Worm (Caenorhabditis elegans) whole organism, L3 larva: Measurements from ENCODE around the gene srh-222.

Experiments used
- R02D3.7 ChIP-seq: fragments of 150-350 bp; optimal IDR thresholded peaks from 2 replicates; lab custom pipeline; 2014; ENCODE audit warnings: missing biosample characterization, missing genetic modification characterization
- ZK546.5 ChIP-seq: sonication (generic microtip); optimal IDR thresholded peaks from 2 replicates; lab custom pipeline; 2017; ENCODE audit warnings: missing biosample characterization, missing genetic modification characterization
- ama-1 ChIP-seq: fragments of 150-350 bp; optimal IDR thresholded peaks from 2 replicates; lab custom pipeline; 2018
- ceh-28 ChIP-seq: fragments of 150-350 bp; optimal IDR thresholded peaks from 2 replicates; lab custom pipeline; 2014; ENCODE audit warnings: missing biosample characterization, missing genetic modification reagents, missing genetic modification characterization
- ceh-9 ChIP-seq: sonication (generic microtip); optimal IDR thresholded peaks from 2 replicates; lab custom pipeline; 2018; ENCODE audit warnings: missing biosample characterization, missing genetic modification characterization
- daf-12 ChIP-seq: fragments of 150-350 bp; optimal IDR thresholded peaks from 2 replicates; lab custom pipeline; 2014; ENCODE audit warnings: missing biosample characterization, missing genetic modification reagents, missing genetic modification characterization
- egl-27 ChIP-seq: sonication (generic microtip); optimal IDR thresholded peaks from 4 replicates; lab custom pipeline; 2017; ENCODE audit warnings: missing biosample characterization, missing genetic modification reagents, missing genetic modification characterization
- egl-5 ChIP-seq: fragments of 150-350 bp; optimal IDR thresholded peaks from 2 replicates; lab custom pipeline; 2017; ENCODE audit warnings: missing biosample characterization, missing genetic modification reagents, missing genetic modification characterization, inconsistent platforms
- elt-1 ChIP-seq: fragments of 150-350 bp; optimal IDR thresholded peaks from 2 replicates; lab custom pipeline; 2014; ENCODE audit warnings: missing biosample characterization, missing genetic modification characterization
- elt-2 ChIP-seq: sonication (generic microtip); optimal IDR thresholded peaks from 2 replicates; lab custom pipeline; 2016; ENCODE audit warnings: missing genetic modification reagents, mild to moderate bottlenecking, missing genetic modification characterization, missing compliant biosample characterization
- elt-3 ChIP-seq, 3 experiments: fragments of 150-350 bp in 1 of 3; sonication (generic microtip) in 2 of 3; optimal IDR thresholded peaks; 2 replicates in 2 of 3; 4 replicates in 1 of 3; lab custom pipeline; 2014 to 2017; ENCODE audit warnings: missing biosample characterization in 3 of 3, missing genetic modification characterization in 3 of 3
- eor-1 ChIP-seq, 2 experiments: fragments of 150-350 bp; optimal IDR thresholded peaks; 2 replicates each; lab custom pipeline; 2014 to 2018; ENCODE audit warnings: missing biosample characterization in 2 of 2, missing genetic modification characterization in 2 of 2
- fkh-10 ChIP-seq: sonication (generic microtip); optimal IDR thresholded peaks from 2 replicates; lab custom pipeline; 2017; ENCODE audit warnings: missing biosample characterization, missing genetic modification reagents, missing genetic modification characterization
- fkh-2 ChIP-seq: fragments of 150-350 bp; optimal IDR thresholded peaks from 2 replicates; lab custom pipeline; 2014; ENCODE audit warnings: missing biosample characterization, missing genetic modification reagents, missing genetic modification characterization
- fos-1 ChIP-seq: fragments of 150-350 bp; optimal IDR thresholded peaks from 2 replicates; lab custom pipeline; 2014; ENCODE audit warnings: missing biosample characterization, missing genetic modification characterization
- hmg-11 ChIP-seq: sonication (generic microtip); optimal IDR thresholded peaks from 2 replicates; lab custom pipeline; 2016; ENCODE audit warnings: missing genetic modification characterization, missing compliant biosample characterization
- jun-1 ChIP-seq: fragments of 150-350 bp; optimal IDR thresholded peaks from 2 replicates; lab custom pipeline; 2014; ENCODE audit warnings: missing biosample characterization, missing genetic modification reagents, missing genetic modification characterization
- lin-15B ChIP-seq: fragments of 150-350 bp; optimal IDR thresholded peaks from 2 replicates; lab custom pipeline; 2014; ENCODE audit warnings: missing biosample characterization, missing genetic modification characterization
- lin-39 ChIP-seq: fragments of 150-350 bp; optimal IDR thresholded peaks from 2 replicates; lab custom pipeline; 2018; ENCODE audit warnings: missing biosample characterization, missing genetic modification reagents, missing genetic modification characterization
- lsy-12 ChIP-seq: sonication (generic microtip); optimal IDR thresholded peaks from 2 replicates; lab custom pipeline; 2016; ENCODE audit warnings: mild to moderate bottlenecking, missing genetic modification characterization, missing compliant biosample characterization
- mdl-1 ChIP-seq: fragments of 150-350 bp; optimal IDR thresholded peaks from 2 replicates; lab custom pipeline; 2014; ENCODE audit warnings: missing biosample characterization, missing genetic modification characterization
- mml-1 ChIP-seq: fragments of 150-350 bp; sonication (generic microtip); optimal IDR thresholded peaks from 3 replicates; lab custom pipeline; 2014; ENCODE audit warnings: missing biosample characterization, missing genetic modification characterization
- nfya-1 ChIP-seq: sonication (generic microtip); optimal IDR thresholded peaks from 2 replicates; lab custom pipeline; 2017; ENCODE audit warnings: missing genetic modification characterization, mild to moderate bottlenecking, missing compliant biosample characterization, antibody characterized with exemption, moderate library complexity; ENCODE audit not compliant: insufficient read depth
- nhr-11 ChIP-seq: fragments of 150-350 bp; optimal IDR thresholded peaks from 2 replicates; lab custom pipeline; 2014; ENCODE audit warnings: missing biosample characterization, missing genetic modification characterization
- nhr-12 ChIP-seq: fragments of 150-350 bp; optimal IDR thresholded peaks from 2 replicates; lab custom pipeline; 2014; ENCODE audit warnings: missing biosample characterization, missing genetic modification characterization
- nhr-23 ChIP-seq: fragments of 150-350 bp; optimal IDR thresholded peaks from 2 replicates; lab custom pipeline; 2014; ENCODE audit warnings: missing biosample characterization, missing genetic modification reagents, missing genetic modification characterization
- nhr-237 ChIP-seq: fragments of 150-350 bp; optimal IDR thresholded peaks from 2 replicates; lab custom pipeline; 2014; ENCODE audit warnings: missing biosample characterization, missing genetic modification characterization
- nhr-25 ChIP-seq: sonication (generic microtip); optimal IDR thresholded peaks from 2 replicates; lab custom pipeline; 2017; ENCODE audit warnings: missing biosample characterization, missing genetic modification characterization
- nhr-28 ChIP-seq: fragments of 150-350 bp; optimal IDR thresholded peaks from 2 replicates; lab custom pipeline; 2014; ENCODE audit warnings: missing biosample characterization, missing genetic modification characterization
- nhr-43 ChIP-seq: sonication (generic microtip); optimal IDR thresholded peaks from 2 replicates; lab custom pipeline; 2016; ENCODE audit warnings: mild to moderate bottlenecking, missing genetic modification characterization, missing compliant biosample characterization; ENCODE audit not compliant: poor library complexity, severe bottlenecking
- nhr-67 ChIP-seq: fragments of 150-350 bp; optimal IDR thresholded peaks from 2 replicates; lab custom pipeline; 2014; ENCODE audit warnings: missing biosample characterization, missing genetic modification characterization
- nhr-76 ChIP-seq: fragments of 150-350 bp; sonication (generic microtip); optimal IDR thresholded peaks from 5 replicates; lab custom pipeline; 2014; ENCODE audit warnings: missing biosample characterization, missing genetic modification characterization
- nhr-77 ChIP-seq: fragments of 150-350 bp; optimal IDR thresholded peaks from 2 replicates; lab custom pipeline; 2014; ENCODE audit warnings: missing biosample characterization, missing genetic modification characterization
- pha-4 ChIP-seq: fragments of 150-350 bp; optimal IDR thresholded peaks from 2 replicates; lab custom pipeline; 2014; ENCODE audit warnings: missing biosample characterization, missing genetic modification reagents, missing genetic modification characterization
- pqm-1 ChIP-seq: fragments of 150-350 bp; optimal IDR thresholded peaks from 2 replicates; lab custom pipeline; 2017; ENCODE audit warnings: missing biosample characterization, missing genetic modification characterization, inconsistent platforms
- sea-2 ChIP-seq: fragments of 150-350 bp; sonication (generic microtip); optimal IDR thresholded peaks from 4 replicates; lab custom pipeline; 2014; ENCODE audit warnings: missing biosample characterization, missing genetic modification reagents, missing genetic modification characterization
- snpc-4 ChIP-seq: fragments of 150-350 bp; optimal IDR thresholded peaks from 2 replicates; lab custom pipeline; 2014; ENCODE audit warnings: missing biosample characterization, missing genetic modification characterization
- tbx-2 ChIP-seq: sonication (generic microtip); optimal IDR thresholded peaks from 2 replicates; lab custom pipeline; 2016; ENCODE audit warnings: mild to moderate bottlenecking, missing genetic modification characterization, missing compliant biosample characterization
- unc-39 ChIP-seq: sonication (generic microtip); optimal IDR thresholded peaks from 4 replicates; lab custom pipeline; 2017; ENCODE audit warnings: missing biosample characterization, missing genetic modification characterization
- unc-62 ChIP-seq: fragments of 150-350 bp; sonication (generic microtip); optimal IDR thresholded peaks from 4 replicates; lab custom pipeline; 2014; ENCODE audit warnings: missing biosample characterization, missing genetic modification reagents, missing genetic modification characterization
- zag-1 ChIP-seq: fragments of 150-350 bp; optimal IDR thresholded peaks from 2 replicates; lab custom pipeline; 2014; ENCODE audit warnings: missing biosample characterization, missing genetic modification characterization
- ztf-11 ChIP-seq: fragments of 150-350 bp; optimal IDR thresholded peaks from 2 replicates; lab custom pipeline; 2014; ENCODE audit warnings: missing biosample characterization, missing genetic modification characterization
- ztf-4 ChIP-seq: fragments of 150-350 bp; optimal IDR thresholded peaks from 2 replicates; lab custom pipeline; 2014; ENCODE audit warnings: missing biosample characterization, missing genetic modification characterization

Gene srh-222

DNA sequence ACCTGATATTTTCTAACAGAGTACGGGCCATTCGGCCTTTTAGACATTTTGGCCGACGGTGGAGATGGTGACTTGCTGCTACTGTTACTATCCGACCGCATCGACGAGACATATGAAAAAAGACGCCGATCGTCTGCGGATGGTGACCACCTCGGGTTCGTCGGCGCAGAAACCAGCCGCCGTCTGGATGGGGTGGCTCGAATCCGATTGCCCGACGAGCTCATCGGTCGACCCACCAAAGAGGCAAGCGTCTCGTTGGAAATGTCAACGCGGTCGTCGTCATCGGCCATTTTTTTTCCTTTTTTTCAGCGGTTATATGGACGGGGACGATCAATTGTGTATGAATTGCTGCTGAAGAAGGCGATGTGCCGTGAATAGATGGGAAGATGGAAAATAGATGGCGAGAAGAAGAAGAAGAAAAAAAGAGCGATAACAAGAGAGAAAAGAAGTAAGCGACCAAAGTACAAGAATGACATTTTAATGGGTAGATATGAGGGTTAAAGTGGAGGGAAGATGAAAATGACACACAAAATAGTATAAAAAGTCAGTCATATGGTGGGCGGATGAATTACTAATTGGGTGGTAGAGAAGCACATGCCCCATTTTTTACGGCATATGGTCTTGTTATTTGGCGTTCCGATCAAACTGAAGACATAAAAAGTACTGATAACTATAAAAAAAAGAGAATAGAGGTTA is 39.2 kb downstream of the srh-222 start:
- TF ChIP-seq ama-1 (lab: Kevin White, UChicago) (peak; percentile 11), nhr-28 (tag; lab: Kevin White, UChicago) (no peak), daf-12 (tag; lab: Kevin White, UChicago) (no peak), egl-5 (tag; lab: Kevin White, UChicago) (peak; percentile 33), elt-2 (tag; lab: Kevin White, UChicago) (peak; percentile 47)
- TF ChIP-seq, all 47 proteins: peak for 3

ce11 chrIV:4019836-4020235 is 40.2 kb downstream of the srh-222 start:
- no peak for TF ChIP-seq ceh-9
- TF ChIP-seq lsy-12: no peak
- peak; percentile 30 for TF ChIP-seq pqm-1
- peak; percentile 23 for TF ChIP-seq tbx-2 (tag; lab: Kevin White, UChicago)
- TF ChIP-seq zag-1 (tag; lab: Kevin White, UChicago): no peak
- peak; percentile 91 for TF ChIP-seq pha-4 (tag; lab: Kevin White, UChicago)
- TF ChIP-seq R02D3.7 (tag; lab: Kevin White, UChicago): no peak
- no peak for TF ChIP-seq eor-1 (tag; optimal IDR thresholded peaks at IDR 0.05; lab: Kevin White, UChicago)
- no peak for TF ChIP-seq ztf-4 (tag; lab: Kevin White, UChicago)
- TF ChIP-seq lin-15B: peak; percentile 51
- TF ChIP-seq nhr-76 (tag; lab: Kevin White, UChicago): peak; percentile 7
- peak; percentile 69 for TF ChIP-seq elt-2 (tag; lab: Kevin White, UChicago)
- peak; percentile 17 for TF ChIP-seq nhr-11
- TF ChIP-seq snpc-4: peak; percentile 43
- no peak for TF ChIP-seq fos-1 (tag; lab: Kevin White, UChicago)
- TF ChIP-seq mdl-1 (tag; lab: Kevin White, UChicago): peak; percentile 74
- peak; percentile 52 for TF ChIP-seq jun-1
- peak; percentile 86 for TF ChIP-seq lin-39
- no peak for TF ChIP-seq ztf-11 (tag; lab: Kevin White, UChicago)
- peak; percentile 55 for TF ChIP-seq ama-1 (lab: Kevin White, UChicago)
- peak; percentile 20 for TF ChIP-seq nhr-23 (tag; lab: Kevin White, UChicago)
- TF ChIP-seq ZK546.5: no peak
- TF ChIP-seq egl-5 (tag; lab: Kevin White, UChicago): peak; percentile 77
- no peak for TF ChIP-seq unc-62 (GFP tag; lab: Kevin White, UChicago)
- TF ChIP-seq nhr-25 (tag; lab: Kevin White, UChicago): peak; percentile 43
- TF ChIP-seq hmg-11 (tag; lab: Kevin White, UChicago): peak; percentile 95
- peak; percentile 86 for TF ChIP-seq nfya-1 (tag; lab: Kevin White, UChicago)

DNA sequence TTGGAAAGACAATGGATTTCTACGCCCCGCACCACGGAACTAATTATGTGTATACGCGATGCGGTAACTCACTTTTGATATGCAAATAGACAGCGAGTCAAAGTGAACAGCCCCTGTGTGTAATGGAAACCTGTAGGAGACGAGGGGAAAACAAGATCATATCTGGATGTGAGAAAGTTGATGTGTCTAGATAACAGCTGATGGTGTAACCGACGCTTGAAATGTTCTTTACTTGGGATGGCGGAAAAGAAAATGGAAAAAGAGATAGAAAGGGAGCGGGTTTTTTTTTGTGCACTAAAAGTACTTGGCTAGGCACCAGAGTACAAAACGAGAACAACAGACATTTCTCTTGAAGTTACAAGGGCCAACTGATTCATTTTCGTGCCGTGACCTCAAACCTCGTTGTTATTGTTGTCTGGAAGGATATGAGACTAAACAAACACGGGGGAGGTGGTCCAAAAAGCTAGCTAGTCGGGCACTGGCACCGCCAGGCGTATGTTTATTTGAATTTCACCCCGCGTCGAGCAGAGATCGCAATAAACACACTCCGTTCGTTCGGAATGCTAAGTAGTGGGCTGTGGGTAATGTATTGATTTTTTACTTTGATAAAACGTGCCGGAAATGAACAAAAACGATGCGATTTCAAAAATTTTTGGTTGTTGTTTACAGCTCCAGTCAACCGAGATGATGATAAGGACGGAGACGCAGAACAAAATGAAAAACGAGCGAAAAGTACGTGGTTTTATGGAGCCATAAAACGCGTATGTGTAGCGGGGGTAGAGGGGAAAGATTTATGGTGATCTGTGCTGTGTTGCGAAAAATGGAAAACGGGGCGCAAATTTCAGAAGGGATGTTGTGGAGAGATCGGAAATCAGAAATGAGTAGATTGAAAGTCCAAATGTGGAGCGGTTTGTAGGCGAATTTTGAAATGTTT is 42.5 kb downstream of the srh-222 start:
- TF ChIP-seq sea-2 (no peak), nhr-76 (tag; lab: Kevin White, UChicago) (no peak), lsy-12 (no peak), fkh-10 (GFP tag; lab: Kevin White, UChicago) (no peak), nhr-12 (tag; lab: Kevin White, UChicago) (no peak), nhr-77 (no peak), nhr-43 (tag; lab: Kevin White, UChicago) (peak; percentile 35), mml-1 (tag; lab: Kevin White, UChicago) (no peak), ztf-4 (tag; lab: Kevin White, UChicago) (no peak), unc-39 (tag; lab: Kevin White, UChicago) (no peak), nhr-67 (no peak), nhr-237 (tag; lab: Kevin White, UChicago) (no peak), daf-12 (tag; lab: Kevin White, UChicago) (no peak), elt-1 (tag; lab: Kevin White, UChicago) (peak; percentile 41), nfya-1 (tag; lab: Kevin White, UChicago) (peak; percentile 40), elt-3 (tag; optimal IDR thresholded peaks at IDR 0.05; lab: Kevin White, UChicago) (no peak), elt-2 (tag; lab: Kevin White, UChicago) (peak; percentile 75), eor-1 (tag; optimal IDR thresholded peaks at IDR 0.05; lab: Kevin White, UChicago) (no peak), pha-4 (tag; lab: Kevin White, UChicago) (peak; percentile 58), ZK546.5 (no peak), lin-39 (peak; percentile 67), nhr-23 (tag; lab: Kevin White, UChicago) (peak; percentile 16), egl-27 (tag; lab: Kevin White, UChicago) (no peak), egl-5 (tag; lab: Kevin White, UChicago) (peak; percentile 89), hmg-11 (tag; lab: Kevin White, UChicago) (no peak), zag-1 (tag; lab: Kevin White, UChicago) (no peak), fkh-2 (no peak), nhr-28 (tag; lab: Kevin White, UChicago) (no peak), pqm-1 (peak; percentile 52), ceh-28 (tag; lab: Kevin White, UChicago) (no peak)
